Fruit fly (Drosophila melanogaster) whole organism, prepupa: ENCODE data around the gene sds22.
A peak's percentile ranks its signal among the peaks of the same experiment; 100 is the strongest.

Source experiments
- CG16779 ChIP-seq: fragments of 200-800 bp; sonication (Bioruptor generic); optimal IDR thresholded peaks from 3 replicates; lab custom pipeline; 2017; ENCODE audit warnings: missing biosample characterization, mild to moderate bottlenecking, missing genetic modification characterization
- Hr38 ChIP-seq: sonication (Bioruptor generic); optimal IDR thresholded peaks from 2 replicates; lab custom pipeline; 2016; ENCODE audit warnings: missing biosample characterization, missing genetic modification characterization
- fd59A ChIP-seq: fragments of 200-800 bp; sonication (Bioruptor generic); optimal IDR thresholded peaks from 2 replicates; lab custom pipeline; 2017; ENCODE audit warnings: missing biosample characterization, mild to moderate bottlenecking, missing genetic modification characterization, missing genetic modification reagents

dm6 chr3R:17386168-17386819 lies 5.1 kb upstream of the sds22 start:
- peak; percentile 64 for TF ChIP-seq CG16779 (tag; lab: Kevin White, UChicago)
- no peak for TF ChIP-seq Hr38 (GFP tag; lab: Kevin White, UChicago)
- peak; percentile 58 for TF ChIP-seq fd59A (GFP tag; lab: Kevin White, UChicago)
